Worm (Caenorhabditis elegans) whole organism, L4/young adult: ENCODE measurements around the gene H03G16.5.

ENCODE experiments used
- dao-5 ChIP-seq: sonication (generic microtip); optimal IDR thresholded peaks from 2 replicates; lab custom pipeline; 2016; ENCODE audit warnings: missing genotype, missing genetic modification characterization, moderate library complexity, missing compliant biosample characterization
- him-1 ChIP-seq: sonication (generic microtip); optimal IDR thresholded peaks from 2 replicates; lab custom pipeline; 2016; ENCODE audit warnings: missing genotype, missing genetic modification reagents, missing genetic modification characterization, missing compliant biosample characterization

ce11 chrX:15045401-15045800, 11.2 kb downstream of the H03G16.5 start:
- TF ChIP-seq dao-5 (tag; lab: Kevin White, UChicago) (no peak), him-1 (no peak)
